Worm (Caenorhabditis elegans) whole organism, midembryonic: ENCODE results near the gene dph-7.

ENCODE experiments used
- flt-1 ChIP-seq: fragments of 200-800 bp; sonication (Bioruptor generic); IDR thresholded peaks from 2 replicates; pipeline ENCODE4 v1.3.6; 2022; ENCODE audit warnings: missing genetic modification characterization, missing compliant biosample characterization
- klf-2 ChIP-seq: fragments of 200-800 bp; sonication (Bioruptor generic); conservative IDR thresholded peaks from 2 replicates; pipeline ENCODE4 v1.3.6; 2022; ENCODE audit warnings: missing genetic modification reagents, missing genetic modification characterization, missing compliant biosample characterization
- med-1 ChIP-seq: sonication (generic microtip); optimal IDR thresholded peaks from 2 replicates; lab custom pipeline; 2017; ENCODE audit warnings: missing genetic modification characterization, mild to moderate bottlenecking, missing compliant biosample characterization, antibody characterized with exemption, missing genetic modification reagents; ENCODE audit not compliant: insufficient read depth
- tab-1 ChIP-seq: fragments of 200-800 bp; sonication (Bioruptor generic); IDR thresholded peaks from 2 replicates; pipeline ENCODE4 v1.3.6; 2022; ENCODE audit warnings: missing genetic modification characterization, missing compliant biosample characterization
- ztf-23 ChIP-seq: fragments of 200-800 bp; sonication (Bioruptor generic); IDR thresholded peaks from 2 replicates; pipeline ENCODE4 v1.3.6; 2022; ENCODE audit warnings: missing genetic modification reagents, missing genetic modification characterization, missing compliant biosample characterization
- ztf-29 ChIP-seq: fragments of 200-800 bp; sonication (Bioruptor generic); IDR thresholded peaks from 2 replicates; pipeline ENCODE4 v1.3.6; 2022; ENCODE audit warnings: missing genetic modification reagents, missing genetic modification characterization, missing compliant biosample characterization

DNA sequence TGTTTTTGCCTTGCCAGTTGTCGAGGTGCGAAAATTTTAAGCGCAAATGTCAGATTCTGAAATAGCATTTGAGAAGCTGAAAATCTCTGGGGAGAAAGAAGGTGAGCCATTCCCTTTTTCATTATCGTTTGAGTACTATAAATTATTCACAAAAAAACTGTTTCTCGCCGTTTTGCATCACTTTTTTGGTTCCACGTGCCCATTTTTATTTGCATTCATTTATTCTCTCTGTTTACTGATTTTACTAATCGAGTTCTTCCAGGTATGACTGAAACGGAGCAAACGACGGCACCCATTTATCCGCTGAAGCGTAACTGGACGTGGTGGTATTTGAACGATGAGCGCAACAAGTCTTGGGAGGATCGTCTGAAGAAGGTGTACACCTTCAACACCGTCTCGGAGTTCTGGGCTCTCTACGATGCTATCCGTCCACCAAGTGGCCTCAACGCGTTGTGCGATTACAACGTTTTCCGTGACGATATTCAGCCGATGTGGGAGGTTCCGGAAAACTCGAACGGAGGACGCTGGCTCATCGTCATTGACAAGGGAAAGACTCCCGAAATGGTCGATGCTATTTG is 28.7 kb downstream of the dph-7 start:
- no peak for TF ChIP-seq flt-1 (GFP tag; lab: Robert Waterston, UW)
- TF ChIP-seq ztf-23 (GFP tag; lab: Robert Waterston, UW), result no peak
- TF ChIP-seq tab-1, result no peak
- TF ChIP-seq med-1 (GFP tag; lab: Kevin White, UChicago), result no peak
- no peak for TF ChIP-seq ztf-29 (GFP tag; lab: Robert Waterston, UW)
- TF ChIP-seq klf-2 (GFP tag; lab: Robert Waterston, UW), result no peak
